Fruit fly (Drosophila melanogaster): ENCODE measurements around the gene Ddrgk1.

Ddrgk1 gene

dm6 chr3R:21206327-21206728, 8.6 kb upstream of the Ddrgk1 start (continued):
- TF ChIP-seq ci (GFP tag; IDR thresholded peaks at IDR 0.05) (peak; percentile 28; the same call in 2 of the 3 replicates), ATbp (GFP tag; optimal IDR thresholded peaks at IDR 0.05) (peak; percentile 47), Ets65A (GFP tag) (peak; percentile 75), CG11695 (GFP tag; IDR thresholded peaks at IDR 0.05) (no peak; the same call in 2 of the 3 replicates), phol (tag; optimal IDR thresholded peaks at IDR 0.05) (peak; percentile 50), CG7745 (tag; optimal IDR thresholded peaks at IDR 0.05) (no peak), CG34422 (GFP tag; IDR thresholded peaks at IDR 0.05) (no peak), dm (GFP tag; optimal IDR thresholded peaks at IDR 0.05) (no peak), tin (GFP tag; optimal IDR thresholded peaks at IDR 0.05) (no peak), Taf1 (GFP tag; IDR thresholded peaks at IDR 0.05) (no peak), gce (GFP tag; IDR thresholded peaks at IDR 0.05) (0 out of 3 replicates have a peak, but pooled peaks have one; percentile 43), CG12769 (tag; optimal IDR thresholded peaks at IDR 0.05) (no peak), CG13296 (GFP tag; optimal IDR thresholded peaks at IDR 0.05) (no peak), CG6689 (GFP tag; IDR thresholded peaks at IDR 0.05) (peak; percentile 36; the same call in 1 of the 2 replicates), Xbp1 (GFP tag; optimal IDR thresholded peaks at IDR 0.05) (no peak), seq (GFP tag; IDR thresholded peaks at IDR 0.05) (no peak), CG30403 (GFP tag; optimal IDR thresholded peaks at IDR 0.05) (peak; percentile 44), HLHmδ (GFP tag; optimal IDR thresholded peaks at IDR 0.05) (no peak), bcd (GFP tag; optimal IDR thresholded peaks at IDR 0.05) (peak; percentile 10), CG10274 (GFP tag; optimal IDR thresholded peaks at IDR 0.05) (no peak), CG14441 (GFP tag; IDR thresholded peaks at IDR 0.05) (no peak), grau (tag; optimal IDR thresholded peaks at IDR 0.05) (peak; percentile 41), CG7839 (tag; optimal IDR thresholded peaks at IDR 0.05) (peak; percentile 15), CG2712 (tag; optimal IDR thresholded peaks at IDR 0.05) (peak; percentile 62), Elba2 (GFP tag; optimal IDR thresholded peaks at IDR 0.05) (no peak), CG32772 (GFP tag; IDR thresholded peaks at IDR 0.05) (peak; percentile 24; the same call in 1 of the 2 replicates), CG12659 (GFP tag; optimal IDR thresholded peaks at IDR 0.05) (peak; percentile 10), D (optimal IDR thresholded peaks at IDR 0.05) (no peak), D (GFP tag; optimal IDR thresholded peaks at IDR 0.05) (peak; percentile 45), unpg (GFP tag; optimal IDR thresholded peaks at IDR 0.05) (peak; percentile 50), stwl (tag; optimal IDR thresholded peaks at IDR 0.05) (no peak), sug (tag; optimal IDR thresholded peaks at IDR 0.05) (no peak), hth (optimal IDR thresholded peaks at IDR 0.05) (no peak), CG18011 (GFP tag; optimal IDR thresholded peaks at IDR 0.05) (peak; percentile 16), CG8388 (GFP tag; optimal IDR thresholded peaks at IDR 0.05) (peak; percentile 12), CG2129 (GFP tag; IDR thresholded peaks at IDR 0.05; ENCODE audit: partially characterized antibody) (no peak), bigmax (GFP tag; optimal IDR thresholded peaks at IDR 0.05) (no peak), Hr3 (GFP tag; optimal IDR thresholded peaks at IDR 0.05) (peak; percentile 72), CG12391 (tag; optimal IDR thresholded peaks at IDR 0.05) (peak; percentile 65), CG11504 (tag; optimal IDR thresholded peaks at IDR 0.05) (peak; percentile 66), dysf (GFP tag; IDR thresholded peaks at IDR 0.05) (peak; percentile 5; the same call in 1 of the 3 replicates), zfh1 (GFP tag; IDR thresholded peaks at IDR 0.05) (peak; percentile 47; the same call in 2 of the 3 replicates), stc (GFP tag; IDR thresholded peaks at IDR 0.05) (no peak), E2f2 (GFP tag; IDR thresholded peaks at IDR 0.05) (0 out of 2 replicates have a peak, but pooled peaks have one; percentile 11), Doc2 (GFP tag; IDR thresholded peaks at IDR 0.05) (no peak), Oli (tag; optimal IDR thresholded peaks at IDR 0.05) (peak; percentile 51), CG4424 (GFP tag; optimal IDR thresholded peaks at IDR 0.05) (peak; percentile 30), CG8924 (tag; optimal IDR thresholded peaks at IDR 0.05) (peak; percentile 50), Hr78 (GFP tag; optimal IDR thresholded peaks at IDR 0.05) (peak in 1 of 2 experiments; percentile 56), CG15073 (GFP tag; optimal IDR thresholded peaks at IDR 0.05) (no peak), dmrt99B (tag; optimal IDR thresholded peaks at IDR 0.05) (peak; percentile 62)
